Fruit fly (Drosophila melanogaster): ENCODE data around the gene croc.
A peak's percentile ranks its signal among the peaks of the same experiment; 100 is the strongest.

croc gene

DNA sequence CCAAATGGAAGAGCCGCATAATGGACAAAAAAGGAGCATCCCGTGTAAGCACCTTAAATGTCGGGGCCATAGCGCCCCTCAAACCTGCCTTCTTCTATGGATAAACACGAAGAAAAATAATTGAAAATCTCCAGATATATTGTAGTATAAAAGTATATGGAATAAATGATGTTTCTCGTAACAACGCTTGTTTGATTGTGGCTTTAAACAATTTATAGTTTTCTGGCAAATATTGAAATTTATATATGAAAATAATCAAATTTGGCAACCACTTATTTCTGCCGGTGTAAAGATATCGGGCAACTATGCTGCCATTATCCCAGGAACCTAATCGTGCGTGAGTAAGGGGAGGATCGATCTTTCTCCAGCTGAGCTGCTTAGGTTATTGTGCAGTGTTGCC is 21.1 kb downstream of the croc start (continued):
- TF ChIP-seq Gsc (GFP tag; IDR thresholded peaks at IDR 0.05), result no peak
- TF ChIP-seq MBD-R2 (GFP tag; IDR thresholded peaks at IDR 0.05), result no peak
- TF ChIP-seq Aef1 (GFP tag; IDR thresholded peaks at IDR 0.05), result no peak
- no peak for TF ChIP-seq CG31388 (GFP tag; optimal IDR thresholded peaks at IDR 0.05)
- TF ChIP-seq tup (GFP tag; optimal IDR thresholded peaks at IDR 0.05), result no peak
- TF ChIP-seq br (optimal IDR thresholded peaks at IDR 0.05), result no peak
- no peak for TF ChIP-seq CG6175 (GFP tag; IDR thresholded peaks at IDR 0.05)
- TF ChIP-seq CG3281 (GFP tag; optimal IDR thresholded peaks at IDR 0.05), result no peak
- no peak for TF ChIP-seq Neu2 (GFP tag; optimal IDR thresholded peaks at IDR 0.05; ENCODE audit: borderline replicate concordance)
- no peak for TF ChIP-seq CG8944 (GFP tag; optimal IDR thresholded peaks at IDR 0.05)
- no peak for TF ChIP-seq ind (GFP tag; optimal IDR thresholded peaks at IDR 0.05)
- TF ChIP-seq CG15696 (tag; optimal IDR thresholded peaks at IDR 0.05), result peak; percentile 19
- no peak for TF ChIP-seq CG1792 (GFP tag; optimal IDR thresholded peaks at IDR 0.05)
- no peak for TF ChIP-seq CG1832 (GFP tag; optimal IDR thresholded peaks at IDR 0.05)
- TF ChIP-seq CG6254 (GFP tag; optimal IDR thresholded peaks at IDR 0.05), result no peak
- no peak for TF ChIP-seq CG9876 (GFP tag; optimal IDR thresholded peaks at IDR 0.05)
- no peak for TF ChIP-seq prd (optimal IDR thresholded peaks at IDR 0.05)
- TF ChIP-seq prd (GFP tag; IDR thresholded peaks at IDR 0.05), result peak; percentile 48; the same call in 1 of the 3 replicates
- TF ChIP-seq Eip74EF (GFP tag; optimal IDR thresholded peaks at IDR 0.05), result no peak
- no peak for TF ChIP-seq lab (GFP tag; optimal IDR thresholded peaks at IDR 0.05)
- TF ChIP-seq amos (GFP tag; IDR thresholded peaks at IDR 0.05; ENCODE audit: partially characterized antibody), result no peak
- no peak for TF ChIP-seq fd64A (GFP tag; optimal IDR thresholded peaks at IDR 0.05)
- no peak for TF ChIP-seq CG14050 (GFP tag; IDR thresholded peaks at IDR 0.05)
- no peak for TF ChIP-seq B-H1 (GFP tag; IDR thresholded peaks at IDR 0.05)
- no peak for TF ChIP-seq z (GFP tag; IDR thresholded peaks at IDR 0.05)
- TF ChIP-seq zen2 (GFP tag; IDR thresholded peaks at IDR 0.05; ENCODE audit: partially characterized antibody), result no peak
- TF ChIP-seq Awh (GFP tag; IDR thresholded peaks at IDR 0.05), result no peak
- peak; percentile 45 for TF ChIP-seq CG9727 (GFP tag; optimal IDR thresholded peaks at IDR 0.05)
- TF ChIP-seq CG13424 (tag; optimal IDR thresholded peaks at IDR 0.05), result no peak
- TF ChIP-seq hth (optimal IDR thresholded peaks at IDR 0.05), result no peak
- TF ChIP-seq fd102C (GFP tag; optimal IDR thresholded peaks at IDR 0.05), result peak; percentile 50
- no peak for TF ChIP-seq ken (GFP tag; IDR thresholded peaks at IDR 0.05)
- no peak for TF ChIP-seq trh (GFP tag; optimal IDR thresholded peaks at IDR 0.05)
- TF ChIP-seq Optix (GFP tag; IDR thresholded peaks at IDR 0.05), result no peak
- TF ChIP-seq GATAe (GFP tag; conservative IDR thresholded peaks at IDR 0.05), result no peak
- no peak for TF ChIP-seq trem (tag; optimal IDR thresholded peaks at IDR 0.05)
- TF ChIP-seq CG15269 (tag; optimal IDR thresholded peaks at IDR 0.05), result no peak
- TF ChIP-seq wek (GFP tag; optimal IDR thresholded peaks at IDR 0.05), result no peak
- no peak for TF ChIP-seq Max (GFP tag; optimal IDR thresholded peaks at IDR 0.05)
- TF ChIP-seq dysf (GFP tag; IDR thresholded peaks at IDR 0.05), result no peak
- TF ChIP-seq Hey (tag; optimal IDR thresholded peaks at IDR 0.05), result no peak
- no peak for TF ChIP-seq CG5245 (GFP tag; optimal IDR thresholded peaks at IDR 0.05)
- no peak for TF ChIP-seq repo (GFP tag; optimal IDR thresholded peaks at IDR 0.05)
- no peak for TF ChIP-seq sisA (GFP tag; IDR thresholded peaks at IDR 0.05)
- no peak for TF ChIP-seq CG15514 (GFP tag; optimal IDR thresholded peaks at IDR 0.05)
- no peak for TF ChIP-seq CG8765 (GFP tag; IDR thresholded peaks at IDR 0.05)
- peak; percentile 41 for TF ChIP-seq CG10979 (tag; optimal IDR thresholded peaks at IDR 0.05)
- no peak for TF ChIP-seq sc (optimal IDR thresholded peaks at IDR 0.05)
- TF ChIP-seq sc (GFP tag; optimal IDR thresholded peaks at IDR 0.05), result no peak
- TF ChIP-seq zen (tag; optimal IDR thresholded peaks at IDR 0.05), result peak; percentile 56
- TF ChIP-seq zf30C (GFP tag; optimal IDR thresholded peaks at IDR 0.05), result no peak
- TF ChIP-seq Fer1 (GFP tag; optimal IDR thresholded peaks at IDR 0.05), result no peak
